Worm (Caenorhabditis elegans) whole organism, early embryonic: Measurements from ENCODE around the gene F59B1.4.
"Not testable (repeated sequence)": the region's sequence is repeated elsewhere in the genome, so short reads cannot be mapped to it uniquely, and the experiment has no call there.

Experiments used
- B0310.2 ChIP-seq: sonication (generic microtip); optimal IDR thresholded peaks from 2 replicates; lab custom pipeline; 2016; ENCODE audit warnings: mild to moderate bottlenecking, missing genetic modification characterization, missing compliant biosample characterization
- F13C5.2 ChIP-seq: sonication (generic microtip); optimal IDR thresholded peaks from 2 replicates; lab custom pipeline; 2017; ENCODE audit warnings: mild to moderate bottlenecking, missing genetic modification characterization, inconsistent platforms, missing compliant biosample characterization
- aly-1 ChIP-seq: sonication (generic microtip); optimal IDR thresholded peaks from 2 replicates; lab custom pipeline; 2016; ENCODE audit warnings: missing genetic modification characterization, missing compliant biosample characterization
- ama-1 ChIP-seq: fragments of 150-350 bp; optimal IDR thresholded peaks from 2 replicates; lab custom pipeline; 2014
- ceh-13 ChIP-seq: fragments of 200-800 bp; sonication (Bioruptor generic); optimal IDR thresholded peaks from 2 replicates; lab custom pipeline; 2018; ENCODE audit warnings: mild to moderate bottlenecking, missing genetic modification characterization, missing compliant biosample characterization
- ceh-36 ChIP-seq: sonication (generic microtip); optimal IDR thresholded peaks from 2 replicates; lab custom pipeline; 2016; ENCODE audit warnings: missing genetic modification characterization, inconsistent platforms, missing compliant biosample characterization
- ets-7 ChIP-seq: sonication (generic microtip); optimal IDR thresholded peaks from 2 replicates; lab custom pipeline; 2016; ENCODE audit warnings: missing genotype, missing genetic modification characterization, missing compliant biosample characterization
- flt-1 ChIP-seq: fragments of 200-800 bp; sonication (Bioruptor generic); IDR thresholded peaks from 2 replicates; pipeline ENCODE4 v1.3.6; 2022; ENCODE audit warnings: missing genetic modification characterization, missing compliant biosample characterization
- hmbx-1 ChIP-seq: sonication (generic microtip); optimal IDR thresholded peaks from 2 replicates; lab custom pipeline; 2016; ENCODE audit warnings: mild to moderate bottlenecking, missing genetic modification characterization, missing compliant biosample characterization
- hmg-4 ChIP-seq: fragments of 200-800 bp; sonication (Bioruptor generic); optimal IDR thresholded peaks from 2 replicates; lab custom pipeline; 2018; ENCODE audit warnings: mild to moderate bottlenecking, missing genetic modification characterization, missing compliant biosample characterization
- hnd-1 ChIP-seq: sonication (generic microtip); optimal IDR thresholded peaks from 2 replicates; lab custom pipeline; 2016; ENCODE audit warnings: missing genetic modification characterization, missing compliant biosample characterization
- pes-1 ChIP-seq: fragments of 200-800 bp; sonication (Bioruptor generic); IDR thresholded peaks from 2 replicates; pipeline ENCODE4 v1.3.6; 2022; ENCODE audit warnings: missing genetic modification reagents, missing genetic modification characterization, missing compliant biosample characterization
- scrt-1 ChIP-seq: fragments of 200-800 bp; sonication (Bioruptor generic); IDR thresholded peaks from 2 replicates; pipeline ENCODE4 v1.3.6; 2022; ENCODE audit warnings: missing genetic modification characterization, missing compliant biosample characterization
- sea-1 ChIP-seq: fragments of 200-800 bp; sonication (Bioruptor generic); conservative IDR thresholded peaks from 2 replicates; pipeline ENCODE4 v1.3.6; 2022; ENCODE audit warnings: missing genetic modification characterization, missing compliant biosample characterization
- tbx-11 ChIP-seq: fragments of 200-800 bp; sonication (Bioruptor generic); IDR thresholded peaks from 2 replicates; pipeline ENCODE4 v1.3.6; 2022; ENCODE audit warnings: missing genetic modification characterization, missing compliant biosample characterization
- tbx-37 ChIP-seq: fragments of 200-800 bp; sonication (Bioruptor generic); conservative IDR thresholded peaks from 2 replicates; pipeline ENCODE4 v1.3.6; 2022; ENCODE audit warnings: missing genetic modification reagents, missing genetic modification characterization, missing compliant biosample characterization
- tra-4 ChIP-seq: sonication (generic microtip); optimal IDR thresholded peaks from 2 replicates; lab custom pipeline; 2017; ENCODE audit warnings: missing genetic modification characterization, missing compliant biosample characterization

The F59B1.4 gene

DNA sequence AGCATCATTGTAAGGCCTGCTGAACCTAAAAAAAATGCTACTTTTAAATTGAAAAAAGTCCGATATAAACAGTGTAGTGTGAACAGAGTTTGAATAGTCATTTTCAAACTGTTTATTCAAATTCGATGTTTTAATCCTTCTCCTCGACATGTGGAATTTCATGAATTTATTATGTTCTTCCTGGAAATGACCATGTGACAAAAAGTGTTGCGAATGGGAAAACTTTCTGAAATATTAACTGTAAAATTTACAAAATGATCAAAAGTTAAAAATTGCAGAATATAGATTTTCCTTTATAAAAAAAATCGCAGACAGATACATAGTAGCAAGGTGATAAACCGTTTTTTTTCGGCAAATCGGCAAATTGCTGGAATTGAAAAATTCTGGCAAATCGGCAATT lies 21.5 kb downstream of the F59B1.4 start, which contains the start of gene T22F3.8:
Gene T22F3.8 (minus strand): TSS at position 101 of the 400 bp plus-strand sequence.
- TF ChIP-seq aly-1 (tag; lab: Kevin White, UChicago) (no peak), tbx-37 (GFP tag; lab: Robert Waterston, UW) (no peak), flt-1 (no peak), hnd-1 (tag; lab: Kevin White, UChicago) (no peak), F13C5.2 (tag; lab: Kevin White, UChicago) (no peak), pes-1 (no peak)

DNA sequence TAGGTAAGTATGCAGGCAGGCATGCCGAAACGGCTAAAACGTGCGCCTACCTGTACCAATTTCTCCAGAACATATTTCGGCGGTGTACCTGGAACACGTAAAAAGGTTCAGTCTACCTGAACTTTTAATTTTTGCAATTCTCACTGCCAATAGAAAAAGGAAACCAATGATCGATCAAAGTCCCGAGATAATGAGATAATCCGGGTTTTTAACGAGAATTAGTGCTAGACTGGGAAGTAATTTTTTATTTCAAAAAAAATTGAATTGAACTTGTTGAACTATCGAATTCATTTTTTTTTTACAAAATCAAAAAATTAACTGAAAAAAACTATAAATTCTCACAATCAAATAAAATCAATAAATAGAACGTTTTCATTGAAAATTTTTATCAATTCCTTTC lies 26.3 kb downstream of the F59B1.4 start, which contains the start of gene T22F3.7:
Gene T22F3.7 (minus strand): TSS at position 101 of the 400 bp plus-strand sequence.
- TF ChIP-seq ama-1 (lab: Kevin White, UChicago) (no peak), ceh-36 (tag; lab: Kevin White, UChicago) (no peak), ceh-13 (GFP tag; lab: Kevin White, UChicago) (no peak), hnd-1 (tag; lab: Kevin White, UChicago) (no peak), hmg-4 (GFP tag; lab: Kevin White, UChicago) (no peak), hmbx-1 (tag; lab: Kevin White, UChicago) (no peak), F13C5.2 (tag; lab: Kevin White, UChicago) (no peak), sea-1 (GFP tag; lab: Robert Waterston, UW) (no peak), ets-7 (no peak), tra-4 (tag; lab: Kevin White, UChicago) (no peak), pes-1 (no peak), tbx-37 (GFP tag; lab: Robert Waterston, UW) (no peak), scrt-1 (GFP tag; lab: Robert Waterston, UW) (no peak), B0310.2 (no peak), tbx-11 (no peak), flt-1 (no peak)

DNA sequence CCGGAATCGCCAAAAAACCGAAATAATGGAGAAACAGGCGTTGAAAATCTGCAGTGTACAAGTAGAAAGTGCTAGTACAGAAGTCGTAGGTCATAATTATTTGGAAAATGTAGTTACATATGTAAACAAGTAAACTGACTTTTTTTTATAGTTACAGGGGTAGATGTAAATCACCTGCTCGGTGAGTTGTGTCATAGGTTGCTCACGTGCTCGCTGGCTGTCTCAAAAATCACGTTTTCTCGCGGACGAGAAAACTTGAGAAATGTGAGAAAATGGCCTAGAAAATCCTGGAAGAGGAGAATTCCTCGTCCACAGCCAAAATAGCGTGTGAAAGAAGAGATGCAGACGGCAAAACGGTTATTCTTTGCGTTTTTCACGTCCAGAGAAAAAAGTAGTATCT lies 29.8 kb downstream of the F59B1.4 start, which contains the start of gene srh-212:
Gene srh-212 (minus strand): TSS at position 101 of the 400 bp plus-strand sequence.
- not testable (repeated sequence) for TF ChIP-seq ceh-13 (GFP tag; lab: Kevin White, UChicago); hmbx-1 (tag; lab: Kevin White, UChicago); scrt-1 (GFP tag; lab: Robert Waterston, UW)

DNA sequence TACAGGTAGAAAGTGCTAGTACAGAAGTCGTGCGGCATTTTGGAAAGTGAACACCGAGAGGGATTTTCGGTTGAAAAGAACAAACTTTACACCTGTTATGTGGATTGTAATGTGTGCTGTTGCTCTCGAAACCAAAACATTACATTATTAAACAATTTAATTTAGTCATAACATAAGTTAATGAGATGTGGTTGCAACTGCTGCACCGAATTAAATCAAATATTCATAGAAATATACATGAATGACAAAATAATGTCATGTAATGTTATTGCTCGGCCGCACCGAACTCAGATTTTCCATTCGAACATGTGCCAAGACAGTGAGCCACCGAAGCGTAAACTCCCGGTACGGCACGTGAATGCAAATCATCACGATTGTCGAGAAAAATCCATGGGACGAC lies 31.9 kb downstream of the F59B1.4 start, which contains the start of gene srh-213:
Gene srh-213 (minus strand): TSS at position 101 of the 400 bp plus-strand sequence.
- TF ChIP-seq tbx-11 (no peak), pes-1 (no peak), tbx-37 (GFP tag; lab: Robert Waterston, UW) (no peak), hmg-4 (GFP tag; lab: Kevin White, UChicago) (no peak), hnd-1 (tag; lab: Kevin White, UChicago) (no peak), ceh-13 (GFP tag; lab: Kevin White, UChicago) (no peak), scrt-1 (GFP tag; lab: Robert Waterston, UW) (no peak), ceh-36 (tag; lab: Kevin White, UChicago) (no peak), ama-1 (lab: Kevin White, UChicago) (no peak), hmbx-1 (tag; lab: Kevin White, UChicago) (no peak), ets-7 (no peak), tra-4 (tag; lab: Kevin White, UChicago) (no peak), flt-1 (no peak), sea-1 (GFP tag; lab: Robert Waterston, UW) (no peak), aly-1 (tag; lab: Kevin White, UChicago) (no peak)

DNA sequence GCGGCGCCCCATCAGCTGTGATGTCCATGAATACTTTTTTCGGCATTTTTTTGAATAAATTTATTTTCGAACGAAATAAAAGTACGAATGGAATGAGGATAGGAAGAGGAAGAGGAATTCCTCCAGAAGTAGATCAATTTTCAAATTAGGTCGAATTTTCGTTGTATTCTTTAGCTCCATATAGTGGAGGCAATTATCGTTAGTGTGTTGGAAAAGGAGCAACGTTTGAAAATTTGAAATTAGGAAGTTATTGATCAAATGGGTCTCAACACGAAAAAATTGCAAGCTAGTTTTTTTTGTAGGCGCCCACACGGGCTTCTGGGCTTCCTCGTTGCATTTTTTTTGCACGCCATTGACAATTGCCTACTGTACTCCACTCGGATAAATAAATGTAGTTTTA lies 34.7 kb downstream of the F59B1.4 start, which contains the start of gene T22F3.12:
Gene T22F3.12 (minus strand): TSS at position 101 of the 400 bp plus-strand sequence.
- TF ChIP-seq hnd-1 (tag; lab: Kevin White, UChicago): no peak

DNA sequence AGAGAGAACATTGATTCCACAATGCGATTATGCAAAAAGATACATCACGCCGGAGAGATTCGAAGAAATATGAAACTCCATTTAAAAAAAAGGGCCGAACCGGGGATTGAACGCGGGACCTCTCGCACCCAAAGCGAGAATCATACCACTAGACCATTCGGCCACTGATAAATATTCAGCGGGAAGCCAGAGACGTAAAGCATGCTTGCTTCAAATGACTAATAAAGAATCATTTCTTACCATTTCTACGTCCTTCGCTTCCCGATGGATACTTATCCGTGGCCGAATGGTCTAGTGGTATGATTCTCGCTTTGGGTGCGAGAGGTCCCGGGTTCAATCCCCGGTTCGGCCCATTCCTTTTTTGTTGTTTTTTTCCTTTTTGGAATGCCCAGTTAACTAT lies 38.6 kb downstream of the F59B1.4 start:
- TF ChIP-seq ama-1 (lab: Kevin White, UChicago): no peak
- TF ChIP-seq pes-1: 0 out of 2 replicates have a peak, but pooled peaks have one; percentile 23

DNA sequence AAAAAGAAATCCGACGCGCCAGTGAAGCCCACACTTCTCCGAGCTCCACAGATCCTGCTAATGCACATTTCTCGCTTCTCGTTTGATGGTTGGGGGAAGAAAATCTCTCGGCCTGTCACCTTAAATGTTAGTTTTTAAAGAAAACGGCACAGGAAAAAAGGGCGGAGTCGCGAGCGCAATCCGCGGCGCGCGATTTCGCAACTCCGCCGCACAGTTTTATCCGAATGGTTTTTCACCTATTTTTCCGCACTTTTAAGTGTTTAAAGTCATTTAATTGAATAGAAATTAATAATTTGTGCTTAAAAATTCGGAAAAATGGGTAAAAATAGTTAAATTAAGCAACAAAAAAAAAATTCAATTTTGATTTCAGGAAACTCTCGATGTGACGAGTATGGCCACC lies 39.2 kb downstream of the F59B1.4 start:
- TF ChIP-seq F13C5.2 (tag; lab: Kevin White, UChicago) (peak; percentile 59), ama-1 (lab: Kevin White, UChicago) (no peak), aly-1 (tag; lab: Kevin White, UChicago) (no peak), ceh-36 (tag; lab: Kevin White, UChicago) (peak; percentile 60), scrt-1 (GFP tag; lab: Robert Waterston, UW) (peak; percentile 45; the same call in 1 of the 2 replicates), B0310.2 (peak; percentile 52), tra-4 (tag; lab: Kevin White, UChicago) (no peak), hmbx-1 (tag; lab: Kevin White, UChicago) (no peak), hmg-4 (GFP tag; lab: Kevin White, UChicago) (peak; percentile 61), hnd-1 (tag; lab: Kevin White, UChicago) (peak; percentile 28), pes-1 (peak; percentile 84), tbx-37 (GFP tag; lab: Robert Waterston, UW) (no peak), ceh-13 (GFP tag; lab: Kevin White, UChicago) (no peak), flt-1 (no peak; the same call in 1 of the 2 replicates), sea-1 (GFP tag; lab: Robert Waterston, UW) (peak; percentile 68; the same call in 1 of the 2 replicates), tbx-11 (peak; percentile 55; the same call in 1 of the 2 replicates), ets-7 (no peak)
